Worm (Caenorhabditis elegans) whole organism, late embryonic: ENCODE data around the gene nhx-4.

Experiments
- ceh-9 ChIP-seq: sonication (generic microtip); optimal IDR thresholded peaks from 2 replicates; lab custom pipeline; 2016; ENCODE audit warnings: mild to moderate bottlenecking, missing genetic modification characterization, inconsistent platforms, missing compliant biosample characterization
- dve-1 ChIP-seq: sonication (generic microtip); optimal IDR thresholded peaks from 2 replicates; lab custom pipeline; 2017; ENCODE audit warnings: antibody characterized with exemption, mild to moderate bottlenecking, missing genetic modification characterization, missing compliant biosample characterization
- ets-4 ChIP-seq: sonication (generic microtip); optimal IDR thresholded peaks from 2 replicates; lab custom pipeline; 2016; ENCODE audit warnings: missing genetic modification characterization, missing compliant biosample characterization
- pax-1 ChIP-seq: fragments of 150-350 bp; optimal IDR thresholded peaks from 2 replicates; lab custom pipeline; 2014; ENCODE audit warnings: missing biosample characterization, missing genetic modification characterization

DNA sequence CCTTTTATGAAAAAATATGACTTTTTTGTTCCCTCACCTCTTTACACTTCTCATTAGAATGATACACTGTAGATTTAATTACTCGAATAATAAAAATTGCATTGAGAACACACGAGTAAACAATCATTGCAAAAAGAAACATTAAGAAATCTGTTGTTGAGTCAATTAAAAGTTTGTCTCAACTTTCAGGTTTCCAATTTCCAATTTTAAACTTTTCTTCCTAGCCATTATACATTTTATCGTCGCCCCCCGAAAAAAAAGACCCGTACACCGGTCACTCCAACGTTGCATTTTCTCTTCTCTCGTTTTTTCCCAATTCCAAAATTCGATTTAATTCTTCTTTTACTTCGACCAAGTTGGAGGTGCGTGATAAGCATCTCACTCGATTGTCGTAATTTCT, 25.8 kb downstream of the nhx-4 start, which contains the start of gene C16E9.1:
- TF ChIP-seq pax-1 (tag; lab: Kevin White, UChicago) (no peak), dve-1 (tag; lab: Kevin White, UChicago) (no peak), ets-4 (tag; lab: Kevin White, UChicago) (no peak), ceh-9 (tag; lab: Kevin White, UChicago) (no peak)
